Fruit fly (Drosophila melanogaster): Measurements from ENCODE around the gene Prx6a.

The Prx6a gene

dm6 chr2L:2897024-2897549, 19.1 kb upstream of the Prx6a start:
- TF ChIP-seq CG17801 (GFP tag; optimal IDR thresholded peaks at IDR 0.05; ENCODE audit: partially characterized antibody): no peak

- no peak for TF ChIP-seq CG17801 (GFP tag; optimal IDR thresholded peaks at IDR 0.05; ENCODE audit: partially characterized antibody)
These were observed 16.3 kb upstream of the Prx6a start for dm6 chr2L:2894356-2894755.

- no peak for TF ChIP-seq CG17801 (GFP tag; optimal IDR thresholded peaks at IDR 0.05; ENCODE audit: partially characterized antibody)
These were observed 13.2 kb upstream of the Prx6a start for dm6 chr2L:2891200-2891599.

dm6 chr2L:2888859-2889443, 10.9 kb upstream of the Prx6a start:
- TF ChIP-seq CG17801 (GFP tag; optimal IDR thresholded peaks at IDR 0.05; ENCODE audit: partially characterized antibody): no peak

dm6 chr2L:2887760-2888600, 9.9 kb upstream of the Prx6a start:
- no peak for TF ChIP-seq CG17801 (GFP tag; optimal IDR thresholded peaks at IDR 0.05; ENCODE audit: partially characterized antibody)

- peak; percentile 13 for TF ChIP-seq CG17801 (GFP tag; optimal IDR thresholded peaks at IDR 0.05; ENCODE audit: partially characterized antibody)
These were observed 8.8 kb upstream of the Prx6a start for dm6 chr2L:2886613-2887537.

- TF ChIP-seq CG17801 (GFP tag; optimal IDR thresholded peaks at IDR 0.05; ENCODE audit: partially characterized antibody): no peak
These were observed 8.2 kb upstream of the Prx6a start for dm6 chr2L:2886226-2886569.

- peak; percentile 46 for TF ChIP-seq CG17801 (GFP tag; optimal IDR thresholded peaks at IDR 0.05; ENCODE audit: partially characterized antibody)
These were observed 7.6 kb upstream of the Prx6a start, which contains the start of the genes NTPase and lilli for dm6 chr2L:2885503-2886225. Gene NTPase (minus strand): TSS chr2L:2885850. Gene lilli (plus strand): TSS chr2L:2885929.

dm6 chr2L:2884683-2885502, 6.9 kb upstream of the Prx6a start:
- peak; percentile 65 for TF ChIP-seq CG17801 (GFP tag; optimal IDR thresholded peaks at IDR 0.05; ENCODE audit: partially characterized antibody)

dm6 chr2L:2883703-2884294, 5.8 kb upstream of the Prx6a start:
- TF ChIP-seq CG17801 (GFP tag; optimal IDR thresholded peaks at IDR 0.05; ENCODE audit: partially characterized antibody): no peak

- no peak for TF ChIP-seq CG17801 (GFP tag; optimal IDR thresholded peaks at IDR 0.05; ENCODE audit: partially characterized antibody)
These were observed 5.1 kb upstream of the Prx6a start for dm6 chr2L:2882968-2883702.

- peak; percentile 39 for TF ChIP-seq CG17801 (GFP tag; optimal IDR thresholded peaks at IDR 0.05; ENCODE audit: partially characterized antibody)
These were observed 827 bp upstream of the Prx6a start, which contains the start of gene RabGGTb for dm6 chr2L:2878859-2879258. Gene RabGGTb (plus strand): TSS chr2L:2879112.
